Fruit fly (Drosophila melanogaster): ENCODE results near the gene Jig.

Gene Jig

dm6 chr3R:14574962-14575717 lies 14.4 kb downstream of the Jig start (continued):
- TF ChIP-seq BEAF-32 (GFP tag; optimal IDR thresholded peaks at IDR 0.05), result peak; percentile 57
- TF ChIP-seq CG18619 (GFP tag; optimal IDR thresholded peaks at IDR 0.05), result peak; percentile 70
- TF ChIP-seq CG34224 (GFP tag; IDR thresholded peaks at IDR 0.05; ENCODE audit: partially characterized antibody), result no peak
- TF ChIP-seq eyg (GFP tag; optimal IDR thresholded peaks at IDR 0.05), result no peak
- TF ChIP-seq Dfd (GFP tag; optimal IDR thresholded peaks at IDR 0.05), result peak in 1 of 2 experiments; percentile 72
- no peak for TF ChIP-seq fru (optimal IDR thresholded peaks at IDR 0.05)
- peak; percentile 2 for TF ChIP-seq CG33213 (GFP tag; optimal IDR thresholded peaks at IDR 0.05)
- peak; percentile 86 for TF ChIP-seq nmo (GFP tag; optimal IDR thresholded peaks at IDR 0.05)
- TF ChIP-seq CG2202 (tag; optimal IDR thresholded peaks at IDR 0.05), result peak; percentile 20
- peak; percentile 80 for TF ChIP-seq CG1233 (GFP tag; optimal IDR thresholded peaks at IDR 0.05)
- TF ChIP-seq hkb (optimal IDR thresholded peaks at IDR 0.05), result no peak
- TF ChIP-seq hkb (GFP tag; IDR thresholded peaks at IDR 0.05), result no peak
- no peak for TF ChIP-seq CG10431 (GFP tag; optimal IDR thresholded peaks at IDR 0.05)
- peak; percentile 49; the same call in 2 of the 3 replicates for TF ChIP-seq B-H1 (GFP tag; IDR thresholded peaks at IDR 0.05)
- peak; percentile 58 for TF ChIP-seq CG17385 (GFP tag; optimal IDR thresholded peaks at IDR 0.05)
- peak; percentile 80 for TF ChIP-seq tgo (GFP tag; IDR thresholded peaks at IDR 0.05)
- TF ChIP-seq Hr39 (optimal IDR thresholded peaks at IDR 0.05), result no peak
- peak; percentile 54 for TF ChIP-seq CG13894 (tag; optimal IDR thresholded peaks at IDR 0.05)
- peak; percentile 66 for TF ChIP-seq tin (GFP tag; optimal IDR thresholded peaks at IDR 0.05)
- TF ChIP-seq peb (GFP tag; IDR thresholded peaks at IDR 0.05), result 0 out of 2 replicates have a peak, but pooled peaks have one; percentile 18
- peak; percentile 76 for TF ChIP-seq fd96Cb (tag; optimal IDR thresholded peaks at IDR 0.05)
- peak; percentile 64 for TF ChIP-seq CG32772 (GFP tag; IDR thresholded peaks at IDR 0.05)
- TF ChIP-seq CG8944 (GFP tag; optimal IDR thresholded peaks at IDR 0.05), result peak; percentile 35
- TF ChIP-seq Dbx (GFP tag; IDR thresholded peaks at IDR 0.05), result peak; percentile 78; the same call in 2 of the 3 replicates
- TF ChIP-seq btn (GFP tag; optimal IDR thresholded peaks at IDR 0.05), result no peak
- no peak for TF ChIP-seq CG4707 (GFP tag; optimal IDR thresholded peaks at IDR 0.05)
- TF ChIP-seq twi (tag; optimal IDR thresholded peaks at IDR 0.05), result peak; percentile 44
- TF ChIP-seq CG11504 (tag; optimal IDR thresholded peaks at IDR 0.05), result peak; percentile 85
- no peak for TF ChIP-seq ab (GFP tag; optimal IDR thresholded peaks at IDR 0.05)
- no peak for TF ChIP-seq CG2199 (GFP tag; IDR thresholded peaks at IDR 0.05)
- peak; percentile 43; the same call in 1 of the 2 replicates for TF ChIP-seq CG11085 (GFP tag; IDR thresholded peaks at IDR 0.05)
- peak; percentile 75 for TF ChIP-seq CG8388 (GFP tag; optimal IDR thresholded peaks at IDR 0.05)
- peak; percentile 82 for TF ChIP-seq CG2120 (GFP tag; optimal IDR thresholded peaks at IDR 0.05)
- peak; percentile 72 for TF ChIP-seq D19A (tag; optimal IDR thresholded peaks at IDR 0.05)
- TF ChIP-seq emc (GFP tag; optimal IDR thresholded peaks at IDR 0.05), result no peak
- TF ChIP-seq C15 (GFP tag; IDR thresholded peaks at IDR 0.05), result no peak
- peak; percentile 45 for TF ChIP-seq CG10366 (GFP tag; IDR thresholded peaks at IDR 0.05)
- peak; percentile 87 for TF ChIP-seq CG12391 (tag; optimal IDR thresholded peaks at IDR 0.05)
- TF ChIP-seq CG18476 (GFP tag; optimal IDR thresholded peaks at IDR 0.05), result peak; percentile 38
- no peak for TF ChIP-seq Ets97D (GFP tag; optimal IDR thresholded peaks at IDR 0.05)
- peak; percentile 37 to 49 for TF ChIP-seq Trl (optimal IDR thresholded peaks at IDR 0.05)
- no peak for TF ChIP-seq Trl (GFP tag; optimal IDR thresholded peaks at IDR 0.05)
- no peak for TF ChIP-seq NC2β (GFP tag; optimal IDR thresholded peaks at IDR 0.05)
- peak; percentile 81 for TF ChIP-seq Hsf (GFP tag; optimal IDR thresholded peaks at IDR 0.05)
- TF ChIP-seq NFAT (GFP tag; IDR thresholded peaks at IDR 0.05), result no peak
- TF ChIP-seq Hand (GFP tag; optimal IDR thresholded peaks at IDR 0.05), result peak; percentile 16
- TF ChIP-seq sob (GFP tag; IDR thresholded peaks at IDR 0.05), result peak; percentile 50; the same call in 1 of the 2 replicates
- peak; percentile 75 for TF ChIP-seq Oli (tag; optimal IDR thresholded peaks at IDR 0.05)
- TF ChIP-seq knrl (GFP tag; IDR thresholded peaks at IDR 0.05; ENCODE audit: partially characterized antibody), result no peak
- TF ChIP-seq Deaf1 (tag; optimal IDR thresholded peaks at IDR 0.05), result peak; percentile 56
- no peak for TF ChIP-seq CG42726 (GFP tag; IDR thresholded peaks at IDR 0.05; ENCODE audit: partially characterized antibody)
